Worm (Caenorhabditis elegans) whole organism, mixed stage, embryonic: ENCODE data around the gene srw-118.

Experiments used
- lin-13 ChIP-seq: fragments of 150-350 bp; optimal IDR thresholded peaks from 2 replicates; lab custom pipeline; 2014; ENCODE audit warnings: missing biosample characterization, missing genetic modification characterization
- lsy-2 ChIP-seq: fragments of 150-350 bp; optimal IDR thresholded peaks from 2 replicates; lab custom pipeline; 2014; ENCODE audit warnings: missing biosample characterization, missing genetic modification characterization
- nhr-12 ChIP-seq: fragments of 150-350 bp; optimal IDR thresholded peaks from 2 replicates; lab custom pipeline; 2014; ENCODE audit warnings: missing biosample characterization, missing genetic modification characterization
- nhr-2 ChIP-seq: fragments of 150-350 bp; optimal IDR thresholded peaks from 2 replicates; lab custom pipeline; 2014; ENCODE audit warnings: missing biosample characterization, missing genetic modification characterization
- nhr-76 ChIP-seq: sonication (generic microtip); optimal IDR thresholded peaks from 2 replicates; lab custom pipeline; 2017; ENCODE audit warnings: missing biosample characterization, missing genetic modification characterization
- sptf-1 ChIP-seq: sonication (generic microtip); optimal IDR thresholded peaks from 2 replicates; lab custom pipeline; 2017; ENCODE audit warnings: mild to moderate bottlenecking, missing genetic modification characterization, moderate library complexity, missing compliant biosample characterization
- unc-39 ChIP-seq: fragments of 150-350 bp; optimal IDR thresholded peaks from 2 replicates; lab custom pipeline; 2014; ENCODE audit warnings: missing biosample characterization, missing genetic modification characterization
- unc-62 ChIP-seq: fragments of 150-350 bp; optimal IDR thresholded peaks from 2 replicates; lab custom pipeline; 2014; ENCODE audit warnings: missing biosample characterization, missing genetic modification reagents, missing genetic modification characterization

- TF ChIP-seq nhr-12 (no peak), sptf-1 (no peak), unc-39 (tag; lab: Kevin White, UChicago) (no peak), nhr-76 (tag; lab: Kevin White, UChicago) (no peak), unc-62 (GFP tag; lab: Kevin White, UChicago) (no peak), lsy-2 (tag; lab: Kevin White, UChicago) (no peak), lin-13 (tag; lab: Kevin White, UChicago) (no peak), nhr-2 (no peak)
Measured at ce11 chrV:2929753-2930152, 50.1 kb downstream of the srw-118 start, which contains the start of gene C31B8.16.
